Worm (Caenorhabditis elegans): Measurements from ENCODE around the gene egl-43.

The egl-43 gene

DNA sequence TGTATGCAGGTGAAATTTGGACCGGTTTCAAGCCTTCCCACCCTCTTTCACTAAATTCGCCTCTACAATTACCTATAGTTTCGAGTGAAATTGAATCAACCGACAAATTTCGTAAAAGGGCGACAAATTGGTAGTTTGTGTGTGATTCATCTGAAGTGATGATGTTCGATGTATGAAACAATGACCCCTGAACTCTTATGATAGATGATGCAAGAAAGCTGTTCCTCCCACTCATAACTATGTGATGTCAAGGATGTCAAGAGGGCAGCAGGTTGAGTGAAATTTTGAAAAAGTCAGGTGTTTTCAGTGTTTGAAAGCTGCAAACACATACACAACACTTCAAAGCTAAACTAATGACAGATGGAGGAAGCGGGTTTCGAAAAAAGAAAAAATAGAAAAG, 57.5 kb downstream of the egl-43 start:
- TF ChIP-seq efl-1 (optimal IDR thresholded peaks at IDR 0.05) (no peak), efl-1 (GFP tag; optimal IDR thresholded peaks at IDR 0.05 in 1 of 2) (peak in 1 of 2 experiments; percentile 88), ceh-90 (tag; optimal IDR thresholded peaks at IDR 0.05) (no peak), blmp-1 (tag; optimal IDR thresholded peaks at IDR 0.05) (peak; percentile 13), lin-13 (GFP tag; optimal IDR thresholded peaks at IDR 0.05) (no peak), skn-1 (tag; optimal IDR thresholded peaks at IDR 0.05) (no peak), unc-130 (tag; optimal IDR thresholded peaks at IDR 0.05) (peak; percentile 44), nhr-71 (tag; optimal IDR thresholded peaks at IDR 0.05) (peak; percentile 18), ztf-4 (tag; optimal IDR thresholded peaks at IDR 0.05) (no peak), nhr-90 (tag; optimal IDR thresholded peaks at IDR 0.05; ENCODE audit: poor library complexity) (no peak), ztf-11 (tag; optimal IDR thresholded peaks at IDR 0.05) (no peak), nhr-76 (tag; optimal IDR thresholded peaks at IDR 0.05) (no peak), rnt-1 (tag; optimal IDR thresholded peaks at IDR 0.05) (peak; percentile 27), ceh-88 (GFP tag; IDR thresholded peaks at IDR 0.05) (no peak), tlp-1 (tag; optimal IDR thresholded peaks at IDR 0.05) (no peak), vab-15 (tag; optimal IDR thresholded peaks at IDR 0.05) (no peak), grh-1 (GFP tag; IDR thresholded peaks at IDR 0.05) (no peak), lsy-2 (tag; optimal IDR thresholded peaks at IDR 0.05) (peak in 1 of 2 experiments; percentile 36), egl-13 (tag; optimal IDR thresholded peaks at IDR 0.05) (no peak), dpl-1 (GFP tag; optimal IDR thresholded peaks at IDR 0.05) (no peak), ceh-8 (GFP tag; optimal IDR thresholded peaks at IDR 0.05) (no peak), Y116A8C.19 (tag; optimal IDR thresholded peaks at IDR 0.05; ENCODE audit: borderline replicate concordance) (no peak), irx-1 (tag; optimal IDR thresholded peaks at IDR 0.05) (no peak), lin-14 (GFP tag; optimal IDR thresholded peaks at IDR 0.05) (peak; percentile 55), C34B4.2 (tag; optimal IDR thresholded peaks at IDR 0.05) (no peak)
